Worm (Caenorhabditis elegans) whole organism, L4 larva: ENCODE measurements around the gene dhs-5.
A peak's percentile ranks its signal among the peaks of the same experiment; 100 is the strongest.

Experiments used
- F37D6.2 ChIP-seq: sonication (generic microtip); optimal IDR thresholded peaks from 2 replicates; lab custom pipeline; 2016; ENCODE audit warnings: mild to moderate bottlenecking, missing genetic modification characterization, missing compliant biosample characterization
- R02D3.7 ChIP-seq: fragments of 150-350 bp; sonication (generic microtip); optimal IDR thresholded peaks from 3 replicates; lab custom pipeline; 2014; ENCODE audit warnings: missing biosample characterization, missing genetic modification characterization
- T20F7.1 ChIP-seq: fragments of 200-800 bp; sonication (Bioruptor generic); optimal IDR thresholded peaks from 2 replicates; lab custom pipeline; 2018; ENCODE audit warnings: mild to moderate bottlenecking, missing genetic modification characterization, missing compliant biosample characterization
- Y48G9A.11 ChIP-seq: fragments of 200-800 bp; sonication (Bioruptor generic); IDR thresholded peaks from 2 replicates; pipeline ENCODE4 v1.3.6; 2022; ENCODE audit warnings: missing genetic modification reagents, missing genetic modification characterization, missing compliant biosample characterization
- ZK546.5 ChIP-seq, 2 experiments: sonication (generic microtip); optimal IDR thresholded peaks; 2 replicates each; lab custom pipeline; 2017; ENCODE audit warnings: missing biosample characterization in 2 of 2, missing genetic modification characterization in 2 of 2
- aha-1 ChIP-seq: fragments of 150-350 bp; peaks from one replicate; lab custom pipeline; 2014; ENCODE audit warnings: missing biosample characterization, missing genetic modification characterization
- ceh-28 ChIP-seq: fragments of 150-350 bp; optimal IDR thresholded peaks from 2 replicates; lab custom pipeline; 2014; ENCODE audit warnings: missing biosample characterization, missing genetic modification reagents, missing genetic modification characterization
- daf-12 ChIP-seq: fragments of 150-350 bp; optimal IDR thresholded peaks from 2 replicates; lab custom pipeline; 2014; ENCODE audit warnings: missing biosample characterization, missing genetic modification reagents, missing genetic modification characterization
- daf-16 ChIP-seq, 3 experiments: sonication (generic microtip); optimal IDR thresholded peaks; 2 replicates each; lab custom pipeline; 2016 to 2017; ENCODE audit warnings: missing genetic modification characterization in 3 of 3, missing genetic modification reagents in 3 of 3, mild to moderate bottlenecking in 2 of 3, missing compliant biosample characterization in 2 of 3, missing biosample characterization in 1 of 3, moderate library complexity in 1 of 3
- daf-8 ChIP-seq: fragments of 200-800 bp; sonication (Bioruptor generic); IDR thresholded peaks from 2 replicates; pipeline ENCODE4 v1.3.6; 2022; ENCODE audit warnings: missing genetic modification characterization, missing compliant biosample characterization
- dmd-6 ChIP-seq: fragments of 200-800 bp; sonication (Bioruptor generic); IDR thresholded peaks from 2 replicates; pipeline ENCODE4 v1.3.6; 2022; ENCODE audit warnings: missing genetic modification reagents, missing genetic modification characterization, missing compliant biosample characterization
- dmd-9 ChIP-seq: fragments of 200-800 bp; sonication (Bioruptor generic); IDR thresholded peaks from 2 replicates; pipeline ENCODE4 v1.3.6; 2022; ENCODE audit warnings: missing genetic modification reagents, missing genetic modification characterization, missing compliant biosample characterization
- duxl-1 ChIP-seq: sonication (generic microtip); optimal IDR thresholded peaks from 2 replicates; lab custom pipeline; 2016; ENCODE audit warnings: mild to moderate bottlenecking, missing genetic modification characterization, moderate library complexity, missing compliant biosample characterization; ENCODE audit not compliant: poor library complexity
- dve-1 ChIP-seq: sonication (generic microtip); optimal IDR thresholded peaks from 2 replicates; lab custom pipeline; 2017; ENCODE audit warnings: antibody characterized with exemption, mild to moderate bottlenecking, missing genetic modification characterization, missing compliant biosample characterization; ENCODE audit not compliant: insufficient read depth
- egl-27 ChIP-seq: sonication (generic microtip); optimal IDR thresholded peaks from 3 replicates; lab custom pipeline; 2017; ENCODE audit warnings: missing biosample characterization, missing genetic modification reagents, missing genetic modification characterization
- egl-43 ChIP-seq: fragments of 200-800 bp; sonication (Bioruptor generic); IDR thresholded peaks from 2 replicates; pipeline ENCODE4 v1.3.6; 2022; ENCODE audit warnings: missing genetic modification reagents, missing genetic modification characterization, missing compliant biosample characterization
- gei-8 ChIP-seq: fragments of 200-800 bp; sonication (Bioruptor generic); optimal IDR thresholded peaks from 2 replicates; lab custom pipeline; 2018; ENCODE audit warnings: mild to moderate bottlenecking, missing genetic modification characterization, missing compliant biosample characterization
- hlh-11 ChIP-seq: fragments of 200-800 bp; sonication (Bioruptor generic); optimal IDR thresholded peaks from 2 replicates; lab custom pipeline; 2018; ENCODE audit warnings: mild to moderate bottlenecking, missing genetic modification characterization, missing compliant biosample characterization
- hlh-30 ChIP-seq: sonication (generic microtip); optimal IDR thresholded peaks from 2 replicates; lab custom pipeline; 2017; ENCODE audit warnings: antibody characterized with exemption, mild to moderate bottlenecking, missing genetic modification characterization, missing compliant biosample characterization; ENCODE audit not compliant: insufficient read depth
- hmg-1.1 ChIP-seq: fragments of 200-800 bp; sonication (Bioruptor generic); IDR thresholded peaks from 2 replicates; pipeline ENCODE4 v1.3.6; 2022; ENCODE audit warnings: missing genetic modification reagents, missing genetic modification characterization, missing compliant biosample characterization
- lir-3 ChIP-seq: sonication (generic microtip); optimal IDR thresholded peaks from 2 replicates; lab custom pipeline; 2016; ENCODE audit warnings: mild to moderate bottlenecking, missing genetic modification characterization, missing compliant biosample characterization
- mep-1 ChIP-seq: fragments of 150-350 bp; sonication (generic microtip); optimal IDR thresholded peaks from 3 replicates; lab custom pipeline; 2014; ENCODE audit warnings: missing biosample characterization, missing genetic modification characterization
- mes-2 ChIP-seq: sonication (generic microtip); optimal IDR thresholded peaks from 2 replicates; lab custom pipeline; 2016; ENCODE audit warnings: missing genotype, mild to moderate bottlenecking, missing genetic modification characterization, missing compliant biosample characterization; ENCODE audit not compliant: poor library complexity, severe bottlenecking
- mxl-3 ChIP-seq: fragments of 200-800 bp; sonication (Bioruptor generic); optimal IDR thresholded peaks from 2 replicates; lab custom pipeline; 2018; ENCODE audit warnings: mild to moderate bottlenecking, missing genetic modification characterization, missing compliant biosample characterization
- nhr-28 ChIP-seq: fragments of 150-350 bp; optimal IDR thresholded peaks from 2 replicates; lab custom pipeline; 2014; ENCODE audit warnings: missing biosample characterization, missing genetic modification characterization
- pha-4 ChIP-seq, 2 experiments: fragments of 150-350 bp in 1 of 2; fragments of 200-800 bp in 1 of 2; sonication (Bioruptor generic) in 1 of 2; IDR thresholded peaks in 1 of 2; optimal IDR thresholded peaks in 1 of 2; 2 replicates each; pipeline versions ENCODE4 v1.3.6 to Lab custom; 2014 to 2022; ENCODE audit warnings: missing genetic modification characterization in 2 of 2, missing genetic modification reagents in 2 of 2, missing biosample characterization in 1 of 2, missing compliant biosample characterization in 1 of 2
- set-16 ChIP-seq: fragments of 200-800 bp; sonication (Bioruptor generic); IDR thresholded peaks from 2 replicates; pipeline ENCODE4 v1.3.6; 2022; ENCODE audit warnings: missing genetic modification reagents, missing genetic modification characterization, missing compliant biosample characterization
- spr-1 ChIP-seq: sonication (generic microtip); optimal IDR thresholded peaks from 2 replicates; lab custom pipeline; 2016; ENCODE audit warnings: mild to moderate bottlenecking, missing genetic modification characterization, missing compliant biosample characterization
- tra-1 ChIP-seq: fragments of 200-800 bp; sonication (Bioruptor generic); IDR thresholded peaks from 2 replicates; pipeline ENCODE4 v1.3.6; 2022; ENCODE audit warnings: missing genetic modification reagents, missing genetic modification characterization, missing compliant biosample characterization
- unc-130 ChIP-seq: sonication (generic microtip); optimal IDR thresholded peaks from 2 replicates; lab custom pipeline; 2016; ENCODE audit warnings: missing genetic modification reagents, missing genetic modification characterization, missing compliant biosample characterization
- unc-39 ChIP-seq: sonication (generic microtip); optimal IDR thresholded peaks from 2 replicates; lab custom pipeline; 2017; ENCODE audit warnings: missing biosample characterization, missing genetic modification characterization
- unc-62 ChIP-seq, 3 experiments: fragments of 150-350 bp in 1 of 3; sonication (generic microtip); optimal IDR thresholded peaks in 2 of 3; peaks in 1 of 3; 1 replicate in 1 of 3; 2 replicates in 2 of 3; lab custom pipeline; 2014 to 2017; ENCODE audit warnings: missing biosample characterization in 3 of 3, missing genetic modification characterization in 3 of 3, missing genetic modification reagents in 3 of 3, missing genotype in 1 of 3
- zfp-2 ChIP-seq: sonication (generic microtip); optimal IDR thresholded peaks from 2 replicates; lab custom pipeline; 2016; ENCODE audit warnings: mild to moderate bottlenecking, missing genetic modification characterization, missing compliant biosample characterization
- zip-2 ChIP-seq: fragments of 150-350 bp; optimal IDR thresholded peaks from 2 replicates; lab custom pipeline; 2014; ENCODE audit warnings: missing biosample characterization, missing genetic modification characterization

dhs-5 gene

ce11 chrII:5451278-5451677 is 2.4 kb upstream of the dhs-5 start:
- TF ChIP-seq aha-1 (tag; lab: Kevin White, UChicago): peak; percentile 82
- no peak for TF ChIP-seq tra-1

- TF ChIP-seq daf-12 (tag; lab: Kevin White, UChicago) (no peak), spr-1 (no peak), unc-62 (GFP tag; optimal IDR thresholded peaks at IDR 0.05 in 1 of 2; lab: Kevin White, UChicago) (peak in 1 of 2 experiments; percentile 91), unc-62 (tag; optimal IDR thresholded peaks at IDR 0.05; lab: Kevin White, UChicago) (no peak), unc-130 (GFP tag; lab: Kevin White, UChicago) (peak; percentile 18)
These were observed 2.2 kb downstream of the dhs-5 start, which contains the start of gene daz-1 for ce11 chrII:5455650-5456355. daz-1 (plus strand) TSS chrII:5456305.

- TF ChIP-seq R02D3.7 (tag; lab: Kevin White, UChicago): no peak
- peak; percentile 27 for TF ChIP-seq nhr-28
- TF ChIP-seq mxl-3 (GFP tag; lab: Kevin White, UChicago): peak; percentile 25
- TF ChIP-seq daf-16 (GFP tag; optimal IDR thresholded peaks at IDR 0.05; lab: Kevin White, UChicago): no peak
- TF ChIP-seq daf-16 (tag; optimal IDR thresholded peaks at IDR 0.05; lab: Kevin White, UChicago): no peak
- TF ChIP-seq mep-1 (tag; lab: Kevin White, UChicago): no peak
- TF ChIP-seq egl-27 (tag; lab: Kevin White, UChicago): no peak
- no peak for TF ChIP-seq gei-8 (GFP tag; lab: Kevin White, UChicago)
- TF ChIP-seq duxl-1 (tag; lab: Kevin White, UChicago): no peak
- no peak for TF ChIP-seq F37D6.2
These were observed 5.2 kb downstream of the dhs-5 start for ce11 chrII:5458683-5459410.

ce11 chrII:5459534-5459933 is 5.9 kb downstream of the dhs-5 start:
- no peak for TF ChIP-seq dmd-9 (GFP tag; lab: Robert Waterston, UW)
- TF ChIP-seq F37D6.2: no peak
- TF ChIP-seq T20F7.1 (GFP tag; lab: Kevin White, UChicago): no peak
- TF ChIP-seq dmd-6 (GFP tag; lab: Robert Waterston, UW): no peak
- TF ChIP-seq nhr-28: peak; percentile 55
- TF ChIP-seq ceh-28: no peak
- TF ChIP-seq unc-39 (tag; lab: Kevin White, UChicago): no peak
- peak; percentile 33 for TF ChIP-seq hlh-11 (tag; lab: Kevin White, UChicago)
- TF ChIP-seq set-16: no peak
- no peak for TF ChIP-seq egl-43 (GFP tag; lab: Robert Waterston, UW)
- no peak for TF ChIP-seq lir-3 (tag; lab: Kevin White, UChicago)
- TF ChIP-seq, all 104 proteins: peak for 2

ce11 chrII:5460911-5461310 is 7.3 kb downstream of the dhs-5 start:
- TF ChIP-seq ZK546.5 (tag; optimal IDR thresholded peaks at IDR 0.05; lab: Kevin White, UChicago) (no peak), aha-1 (tag; lab: Kevin White, UChicago) (peak; percentile 6), mes-2 (peak; percentile 45), lir-3 (tag; lab: Kevin White, UChicago) (no peak), nhr-28 (peak; percentile 33), hmg-1.1 (GFP tag; lab: Robert Waterston, UW) (peak; percentile 30; the same call in 1 of the 2 replicates), hlh-11 (tag; lab: Kevin White, UChicago) (peak; percentile 64), pha-4 (GFP tag; IDR thresholded peaks at IDR 0.05; lab: Robert Waterston, UW) (no peak), pha-4 (tag; optimal IDR thresholded peaks at IDR 0.05; lab: Kevin White, UChicago) (peak; percentile 20), daf-16 (GFP tag; optimal IDR thresholded peaks at IDR 0.05; lab: Kevin White, UChicago) (no peak), daf-16 (tag; optimal IDR thresholded peaks at IDR 0.05; lab: Kevin White, UChicago) (peak; percentile 58), zfp-2 (tag; lab: Kevin White, UChicago) (no peak), hlh-30 (tag; lab: Kevin White, UChicago) (peak; percentile 14), zip-2 (no peak), daf-8 (GFP tag; lab: Robert Waterston, UW) (no peak), dve-1 (tag; lab: Kevin White, UChicago) (peak; percentile 38), unc-62 (GFP tag; optimal IDR thresholded peaks at IDR 0.05 in 1 of 2; lab: Kevin White, UChicago) (peak in 1 of 2 experiments; percentile 75), unc-62 (tag; optimal IDR thresholded peaks at IDR 0.05; lab: Kevin White, UChicago) (no peak), Y48G9A.11 (no peak), mep-1 (tag; lab: Kevin White, UChicago) (peak; percentile 29)
